Fruit fly (Drosophila melanogaster) whole organism, larva: ENCODE measurements around the gene CG13060.

Source experiments
- noc ChIP-seq: fragments of 200-800 bp; sonication (Bioruptor generic); optimal IDR thresholded peaks from 3 replicates; lab custom pipeline; 2019; ENCODE audit warnings: missing biosample characterization, mild to moderate bottlenecking, missing genetic modification characterization, moderate library complexity

CG13060 gene

dm6 chr3L:16333013-16333412 is 13.4 kb downstream of the CG13060 start, which contains the start of gene CG13056:
TSS of gene CG13056 (plus strand) at chr3L:16333313.
- TF ChIP-seq noc: no peak

dm6 chr3L:16334876-16335275 is 15.2 kb downstream of the CG13060 start:
- TF ChIP-seq noc: no peak

- TF ChIP-seq noc: no peak
Measured at dm6 chr3L:16337739-16338138, 18.1 kb downstream of the CG13060 start.

dm6 chr3L:16338703-16339102 is 19.0 kb downstream of the CG13060 start, which contains the start of gene CG4998:
TSS of gene CG4998 (plus strand) at chr3L:16339003.
- no peak for TF ChIP-seq noc

dm6 chr3L:16339463-16339862 is 19.8 kb downstream of the CG13060 start:
- TF ChIP-seq noc: no peak

- TF ChIP-seq noc: no peak
Measured at dm6 chr3L:16339873-16340272, 20.2 kb downstream of the CG13060 start.

dm6 chr3L:16346023-16346422 is 26.4 kb downstream of the CG13060 start, which contains the start of gene CG33257:
TSS of gene CG33257 (plus strand) at chr3L:16346323.
- no peak for TF ChIP-seq noc

- no peak for TF ChIP-seq noc
Measured at dm6 chr3L:16347914-16348313, 28.3 kb downstream of the CG13060 start, which contains the start of gene mRpS34. TSS of gene mRpS34 (plus strand) at chr3L:16348074.

dm6 chr3L:16349686-16350085 is 30.0 kb downstream of the CG13060 start:
- TF ChIP-seq noc: no peak

- no peak for TF ChIP-seq noc
Measured at dm6 chr3L:16351770-16352429, 32.2 kb downstream of the CG13060 start, which contains the start of the genes Golgin104 and Tcs3. TSS of gene Golgin104 (minus strand) at chr3L:16351951. TSS of gene Tcs3 (plus strand) at chr3L:16351991.

- TF ChIP-seq noc: no peak
Measured at dm6 chr3L:16354197-16354596, 34.5 kb downstream of the CG13060 start, which contains the start of gene Pdh. TSS of gene Pdh (minus strand) at chr3L:16354297.

- TF ChIP-seq noc: peak; percentile 17
Measured at dm6 chr3L:16356171-16356765, 36.6 kb downstream of the CG13060 start.

- no peak for TF ChIP-seq noc
Measured at dm6 chr3L:16357187-16357728, 37.6 kb downstream of the CG13060 start.

dm6 chr3L:16357860-16358259 is 38.2 kb downstream of the CG13060 start:
- no peak for TF ChIP-seq noc

dm6 chr3L:16359219-16359748 is 39.6 kb downstream of the CG13060 start, which contains the start of gene ringer:
TSS of gene ringer (minus strand) at chr3L:16359428.
- no peak for TF ChIP-seq noc

- TF ChIP-seq noc: no peak
Measured at dm6 chr3L:16359795-16360194, 40.1 kb downstream of the CG13060 start.

dm6 chr3L:16361200-16361815 is 41.7 kb downstream of the CG13060 start:
- no peak for TF ChIP-seq noc
